Worm (Caenorhabditis elegans) whole organism, late embryonic: Measurements from ENCODE around the gene clec-61.

Experiments used
- C08G9.2 ChIP-seq: sonication (generic microtip); optimal IDR thresholded peaks from 2 replicates; lab custom pipeline; 2016; ENCODE audit warnings: mild to moderate bottlenecking, missing genetic modification characterization, moderate library complexity, missing compliant biosample characterization
- C38D4.7 ChIP-seq: fragments of 200-800 bp; sonication (Bioruptor generic); optimal IDR thresholded peaks from 2 replicates; lab custom pipeline; 2018; ENCODE audit warnings: mild to moderate bottlenecking, missing genetic modification characterization, moderate library complexity, missing compliant biosample characterization
- K02D7.2 ChIP-seq: sonication (generic microtip); optimal IDR thresholded peaks from 2 replicates; lab custom pipeline; 2017; ENCODE audit warnings: mild to moderate bottlenecking, missing genetic modification characterization, missing compliant biosample characterization
- K09A11.1 ChIP-seq: sonication (generic microtip); optimal IDR thresholded peaks from 2 replicates; lab custom pipeline; 2017; ENCODE audit warnings: antibody characterized with exemption, mild to moderate bottlenecking, missing genetic modification characterization, missing compliant biosample characterization; ENCODE audit not compliant: insufficient read depth
- ama-1 ChIP-seq: fragments of 150-350 bp; optimal IDR thresholded peaks from 2 replicates; lab custom pipeline; 2014
- ceh-18 ChIP-seq: sonication (generic microtip); optimal IDR thresholded peaks from 2 replicates; lab custom pipeline; 2016; ENCODE audit warnings: missing genetic modification characterization, missing compliant biosample characterization
- ceh-19 ChIP-seq: fragments of 200-800 bp; sonication (Bioruptor generic); optimal IDR thresholded peaks from 2 replicates; lab custom pipeline; 2018; ENCODE audit warnings: mild to moderate bottlenecking, missing genetic modification characterization, missing compliant biosample characterization
- ceh-2 ChIP-seq: sonication (generic microtip); optimal IDR thresholded peaks from 2 replicates; lab custom pipeline; 2016; ENCODE audit warnings: missing genotype, missing genetic modification characterization, missing compliant biosample characterization
- ceh-24 ChIP-seq: sonication (generic microtip); optimal IDR thresholded peaks from 2 replicates; lab custom pipeline; 2016; ENCODE audit warnings: mild to moderate bottlenecking, missing genetic modification characterization, missing compliant biosample characterization
- ceh-30 ChIP-seq: fragments of 150-350 bp; optimal IDR thresholded peaks from 2 replicates; lab custom pipeline; 2014; ENCODE audit warnings: missing biosample characterization, missing genetic modification characterization
- ceh-9 ChIP-seq: sonication (generic microtip); optimal IDR thresholded peaks from 2 replicates; lab custom pipeline; 2016; ENCODE audit warnings: mild to moderate bottlenecking, missing genetic modification characterization, inconsistent platforms, missing compliant biosample characterization
- elt-2 ChIP-seq: sonication (generic microtip); optimal IDR thresholded peaks from 2 replicates; lab custom pipeline; 2016; ENCODE audit warnings: missing genetic modification reagents, missing genetic modification characterization, missing compliant biosample characterization
- elt-4 ChIP-seq: sonication (generic microtip); optimal IDR thresholded peaks from 2 replicates; lab custom pipeline; 2016; ENCODE audit warnings: missing genetic modification characterization, missing compliant biosample characterization
- ets-4 ChIP-seq: sonication (generic microtip); optimal IDR thresholded peaks from 2 replicates; lab custom pipeline; 2016; ENCODE audit warnings: missing genetic modification characterization, missing compliant biosample characterization
- fax-1 ChIP-seq: sonication (generic microtip); optimal IDR thresholded peaks from 2 replicates; lab custom pipeline; 2016; ENCODE audit warnings: missing genotype, missing genetic modification characterization, missing compliant biosample characterization
- gmeb-2 ChIP-seq: sonication (generic microtip); optimal IDR thresholded peaks from 2 replicates; lab custom pipeline; 2016; ENCODE audit warnings: missing genetic modification characterization, inconsistent platforms, missing compliant biosample characterization
- hlh-15 ChIP-seq: sonication (generic microtip); optimal IDR thresholded peaks from 2 replicates; lab custom pipeline; 2016; ENCODE audit warnings: missing genetic modification characterization, missing compliant biosample characterization
- hlh-6 ChIP-seq: sonication (generic microtip); optimal IDR thresholded peaks from 2 replicates; lab custom pipeline; 2016; ENCODE audit warnings: missing genotype, missing genetic modification characterization, missing compliant biosample characterization
- madf-2 ChIP-seq: sonication (generic microtip); optimal IDR thresholded peaks from 2 replicates; lab custom pipeline; 2017; ENCODE audit warnings: missing genetic modification characterization, missing compliant biosample characterization
- mec-3 ChIP-seq: sonication (generic microtip); optimal IDR thresholded peaks from 2 replicates; lab custom pipeline; 2016; ENCODE audit warnings: borderline replicate concordance, missing genetic modification characterization, missing compliant biosample characterization
- nhr-11 ChIP-seq: fragments of 150-350 bp; optimal IDR thresholded peaks from 2 replicates; lab custom pipeline; 2014; ENCODE audit warnings: missing biosample characterization, missing genetic modification characterization
- nhr-232 ChIP-seq: sonication (generic microtip); optimal IDR thresholded peaks from 2 replicates; lab custom pipeline; 2016; ENCODE audit warnings: missing genetic modification characterization, missing compliant biosample characterization
- npax-4 ChIP-seq: sonication (generic microtip); optimal IDR thresholded peaks from 2 replicates; lab custom pipeline; 2016; ENCODE audit warnings: missing genetic modification characterization, missing compliant biosample characterization
- pat-9 ChIP-seq: fragments of 200-800 bp; sonication (Bioruptor generic); optimal IDR thresholded peaks from 2 replicates; lab custom pipeline; 2018; ENCODE audit warnings: mild to moderate bottlenecking, missing genetic modification characterization, moderate library complexity, missing compliant biosample characterization
- pha-2 ChIP-seq: sonication (generic microtip); optimal IDR thresholded peaks from 2 replicates; lab custom pipeline; 2017; ENCODE audit warnings: mild to moderate bottlenecking, missing genetic modification characterization, missing compliant biosample characterization
- pha-4 ChIP-seq: fragments of 150-350 bp; optimal IDR thresholded peaks from 2 replicates; lab custom pipeline; 2018; ENCODE audit warnings: missing biosample characterization, missing genetic modification reagents, missing genetic modification characterization
- pqm-1 ChIP-seq: sonication (generic microtip); optimal IDR thresholded peaks from 2 replicates; lab custom pipeline; 2016; ENCODE audit warnings: missing genetic modification characterization, missing compliant biosample characterization
- pros-1 ChIP-seq: fragments of 150-350 bp; optimal IDR thresholded peaks from 2 replicates; lab custom pipeline; 2014; ENCODE audit warnings: missing biosample characterization, missing genetic modification reagents, missing genetic modification characterization
- rnt-1 ChIP-seq: sonication (generic microtip); optimal IDR thresholded peaks from 2 replicates; lab custom pipeline; 2016; ENCODE audit warnings: missing genetic modification characterization, missing compliant biosample characterization
- sdc-2 ChIP-seq: sonication (generic microtip); optimal IDR thresholded peaks from 2 replicates; lab custom pipeline; 2016; ENCODE audit warnings: missing genotype, missing genetic modification characterization, missing compliant biosample characterization
- sox-2 ChIP-seq: fragments of 200-800 bp; sonication (Bioruptor generic); IDR thresholded peaks from 2 replicates; pipeline ENCODE4 v1.3.6; 2022; ENCODE audit warnings: missing genetic modification reagents, missing genetic modification characterization, missing compliant biosample characterization
- sox-4 ChIP-seq: sonication (generic microtip); optimal IDR thresholded peaks from 2 replicates; lab custom pipeline; 2017; ENCODE audit warnings: mild to moderate bottlenecking, missing genetic modification characterization, inconsistent platforms, missing compliant biosample characterization
- syd-9 ChIP-seq: sonication (generic microtip); optimal IDR thresholded peaks from 2 replicates; lab custom pipeline; 2016; ENCODE audit warnings: mild to moderate bottlenecking, missing genetic modification characterization, moderate library complexity, missing compliant biosample characterization
- tbx-2 ChIP-seq: sonication (generic microtip); optimal IDR thresholded peaks from 2 replicates; lab custom pipeline; 2016; ENCODE audit warnings: missing genetic modification characterization, missing compliant biosample characterization
- unc-3 ChIP-seq, 2 experiments: fragments of 200-800 bp in 1 of 2; sonication (Bioruptor generic) in 1 of 2; sonication (generic microtip) in 1 of 2; conservative IDR thresholded peaks in 1 of 2; optimal IDR thresholded peaks in 1 of 2; 2 replicates each; pipeline versions ENCODE4 v1.3.6 to Lab custom; 2016 to 2022; ENCODE audit warnings: missing compliant biosample characterization in 2 of 2, missing genetic modification characterization in 2 of 2, missing genetic modification reagents in 1 of 2

clec-61 gene

DNA sequence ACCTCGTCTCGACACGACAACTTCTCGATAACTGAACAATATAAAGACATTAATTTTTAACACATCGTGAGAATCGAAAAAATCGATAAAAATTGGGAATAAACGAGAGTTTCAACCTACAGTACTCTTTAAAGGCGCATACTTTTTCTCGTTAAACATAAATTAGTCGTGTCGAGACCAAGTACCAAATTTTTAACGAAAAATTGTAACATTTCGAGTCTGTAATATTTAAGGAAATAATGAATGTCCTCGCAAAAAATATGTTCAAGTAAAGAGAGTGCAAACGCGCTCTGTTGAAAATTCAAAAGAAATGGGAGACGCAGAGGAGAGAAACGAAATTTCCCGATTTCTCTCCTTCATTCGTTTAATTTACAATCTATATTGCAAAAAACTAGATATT, 40.0 kb downstream of the clec-61 start:
- no peak for TF ChIP-seq ceh-30
- no peak for TF ChIP-seq gmeb-2 (tag; lab: Kevin White, UChicago)
- no peak for TF ChIP-seq pqm-1 (tag; lab: Kevin White, UChicago)
- TF ChIP-seq pros-1 = no peak
- no peak for TF ChIP-seq hlh-6 (tag; lab: Kevin White, UChicago)
- TF ChIP-seq syd-9 = no peak
- no peak for TF ChIP-seq tbx-2
- TF ChIP-seq hlh-15 (tag; lab: Kevin White, UChicago) = no peak
- TF ChIP-seq pha-4 = no peak
- no peak for TF ChIP-seq nhr-232 (tag; lab: Kevin White, UChicago)
- no peak for TF ChIP-seq mec-3 (tag; lab: Kevin White, UChicago)
- no peak for TF ChIP-seq ets-4 (tag; lab: Kevin White, UChicago)
- TF ChIP-seq ceh-2 (tag; lab: Kevin White, UChicago) = no peak
- TF ChIP-seq nhr-11 (tag; lab: Kevin White, UChicago) = no peak
- no peak for TF ChIP-seq K09A11.1 (tag; lab: Kevin White, UChicago)
- no peak for TF ChIP-seq madf-2 (tag; lab: Kevin White, UChicago)
- TF ChIP-seq pha-2 = no peak
- TF ChIP-seq ama-1 = no peak
- no peak for TF ChIP-seq unc-3 (GFP tag; conservative IDR thresholded peaks at IDR 0.05; lab: Robert Waterston, UW)
- no peak for TF ChIP-seq unc-3 (tag; optimal IDR thresholded peaks at IDR 0.05; lab: Kevin White, UChicago)

DNA sequence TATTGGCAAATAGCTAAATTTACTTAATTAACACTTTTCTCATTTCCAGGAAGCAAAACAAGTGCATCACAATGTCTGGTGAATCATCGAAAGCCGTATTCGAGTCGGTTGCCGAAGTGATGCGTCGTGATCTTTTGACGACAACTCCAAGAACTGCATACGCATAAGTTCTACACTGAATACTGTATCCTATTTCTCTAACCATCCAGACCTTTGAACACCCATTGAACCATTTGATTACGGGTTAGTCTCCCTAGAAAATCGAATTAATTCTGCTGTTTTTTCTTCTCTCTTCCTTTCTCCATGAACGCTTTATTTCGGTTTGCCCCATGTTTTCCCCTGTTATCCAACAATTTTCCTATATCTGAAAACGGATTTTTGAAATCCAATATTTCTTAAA, 40.6 kb downstream of the clec-61 start, which contains the start of gene lin-56:
lin-56 (plus strand) TSS at position 301 of the 400 bp plus-strand sequence.
- TF ChIP-seq syd-9 (no peak), ets-4 (tag; lab: Kevin White, UChicago) (no peak), ceh-9 (tag; lab: Kevin White, UChicago) (no peak), pha-4 (no peak)

DNA sequence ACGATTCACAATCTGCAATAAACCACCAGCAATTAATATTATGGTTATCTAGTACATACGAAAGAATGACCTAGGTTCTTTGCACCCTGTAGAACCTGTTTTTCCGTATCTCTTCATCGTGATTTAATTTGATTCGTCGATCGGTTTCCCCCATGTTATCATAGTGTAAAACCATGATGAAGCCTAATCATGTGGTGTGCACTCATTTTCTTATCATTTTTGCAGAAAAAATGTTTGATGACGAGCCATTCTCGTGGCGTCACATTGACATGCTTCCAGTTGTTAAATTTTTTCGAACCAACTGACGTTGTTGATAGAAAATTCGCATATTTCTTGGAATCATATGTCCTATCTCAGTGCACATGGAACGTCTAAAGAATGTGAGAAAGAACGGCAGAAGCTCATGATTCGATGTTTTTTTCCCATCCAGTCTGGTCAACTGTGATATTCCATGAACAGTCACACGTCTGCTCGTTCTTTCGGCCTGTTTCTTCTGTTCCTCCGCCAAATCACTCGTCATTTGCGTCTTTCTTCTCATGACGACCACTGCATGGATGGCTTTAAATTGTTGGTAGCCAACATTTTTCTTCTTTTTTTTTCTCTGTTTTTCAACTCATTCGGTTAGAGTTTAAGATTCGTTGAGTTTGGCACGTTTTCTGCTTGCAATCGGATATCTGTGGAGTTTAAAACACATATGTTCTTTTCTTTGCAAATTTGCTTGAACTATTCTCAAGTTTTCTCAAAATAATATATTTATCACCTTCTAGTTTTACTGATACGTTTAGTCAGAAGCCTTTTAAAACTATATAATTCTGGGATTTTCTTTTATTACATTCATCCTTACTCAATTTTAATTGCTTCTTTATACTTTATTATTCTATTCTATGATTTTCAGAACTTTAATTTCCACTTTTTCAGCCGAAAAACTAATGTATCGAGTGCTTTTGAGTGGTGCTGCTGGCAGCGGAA, 42.7 kb downstream of the clec-61 start, which contains the start of gene ZK673.2:
ZK673.2 (plus strand) TSS at position 919 of the 969 bp plus-strand sequence.
- TF ChIP-seq pqm-1 (tag; lab: Kevin White, UChicago) (no peak), pat-9 (tag; lab: Kevin White, UChicago) (no peak), hlh-15 (tag; lab: Kevin White, UChicago) (no peak), sdc-2 (tag; lab: Kevin White, UChicago) (no peak), sox-2 (GFP tag; lab: Robert Waterston, UW) (no peak), C08G9.2 (tag; lab: Kevin White, UChicago) (no peak), hlh-6 (tag; lab: Kevin White, UChicago) (no peak), nhr-232 (tag; lab: Kevin White, UChicago) (no peak), elt-2 (tag; lab: Kevin White, UChicago) (no peak), ceh-24 (no peak)
- TF ChIP-seq, all 69 proteins: peak for 0

DNA sequence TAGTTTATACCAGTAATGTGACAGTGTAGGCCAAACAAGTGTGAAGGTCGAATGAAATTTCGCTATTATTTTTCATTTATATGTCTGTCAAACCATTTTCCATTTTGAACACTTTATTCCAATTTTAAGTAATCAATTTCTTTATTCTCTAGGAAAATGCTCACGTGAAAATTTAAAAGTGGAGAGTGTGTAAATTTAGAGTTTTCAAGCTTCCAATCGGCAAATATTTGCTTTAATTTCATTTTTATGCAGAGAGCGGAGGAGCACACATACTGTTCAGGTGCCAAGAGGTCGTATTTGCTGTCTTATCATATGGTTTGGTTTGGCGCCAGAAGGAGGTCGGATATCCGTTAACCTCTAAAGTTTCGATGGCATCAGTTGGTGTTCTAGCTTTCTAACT, 43.5 kb downstream of the clec-61 start:
- no peak for TF ChIP-seq C38D4.7 (GFP tag; lab: Kevin White, UChicago)
- no peak for TF ChIP-seq npax-4 (tag; lab: Kevin White, UChicago)
- TF ChIP-seq elt-4 (tag; lab: Kevin White, UChicago) = no peak
- no peak for TF ChIP-seq hlh-6 (tag; lab: Kevin White, UChicago)
- no peak for TF ChIP-seq rnt-1 (tag; lab: Kevin White, UChicago)
- TF ChIP-seq ceh-18 (tag; lab: Kevin White, UChicago) = no peak
- TF ChIP-seq nhr-11 (tag; lab: Kevin White, UChicago) = no peak
- no peak for TF ChIP-seq fax-1 (tag; lab: Kevin White, UChicago)
- no peak for TF ChIP-seq pha-4
- TF ChIP-seq ets-4 (tag; lab: Kevin White, UChicago) = no peak
- TF ChIP-seq K02D7.2 = no peak
- TF ChIP-seq ceh-19 = no peak
- TF ChIP-seq sox-4 (tag; lab: Kevin White, UChicago) = no peak
- TF ChIP-seq hlh-15 (tag; lab: Kevin White, UChicago) = no peak
- no peak for TF ChIP-seq gmeb-2 (tag; lab: Kevin White, UChicago)
